Fruit fly (Drosophila melanogaster) whole organism, embryonic: ENCODE results near the gene CG10470.
A peak's percentile ranks its signal among the peaks of the same experiment; 100 is the strongest.

ENCODE experiments used
- Asciz ChIP-seq: fragments of 200-800 bp; sonication (Bioruptor generic); optimal IDR thresholded peaks from 2 replicates; lab custom pipeline; 2017; ENCODE audit warnings: missing biosample characterization, mild to moderate bottlenecking, missing genetic modification characterization, missing genetic modification reagents
- Atf-2 ChIP-seq: fragments of 200-800 bp; sonication (Bioruptor generic); optimal IDR thresholded peaks from 2 replicates; lab custom pipeline; 2016; ENCODE audit warnings: missing biosample characterization, missing genetic modification characterization
- CG10431 ChIP-seq: fragments of 200-800 bp; sonication (Bioruptor generic); optimal IDR thresholded peaks from 3 replicates; lab custom pipeline; 2018; ENCODE audit warnings: missing biosample characterization, mild to moderate bottlenecking, missing genetic modification characterization
- CG10543 ChIP-seq: fragments of 200-800 bp; sonication (Bioruptor generic); optimal IDR thresholded peaks from 3 replicates; lab custom pipeline; 2017; ENCODE audit warnings: missing biosample characterization, mild to moderate bottlenecking, missing genetic modification characterization, moderate library complexity
- CG12071 ChIP-seq: fragments of 200-800 bp; sonication (Bioruptor generic); optimal IDR thresholded peaks from 3 replicates; lab custom pipeline; 2018; ENCODE audit warnings: missing biosample characterization, mild to moderate bottlenecking, missing genetic modification characterization
- CG12769 ChIP-seq: fragments of 200-800 bp; sonication (Bioruptor generic); optimal IDR thresholded peaks from 2 replicates; lab custom pipeline; 2019; ENCODE audit warnings: missing biosample characterization, mild to moderate bottlenecking, missing genetic modification characterization, moderate library complexity
- CG12942 ChIP-seq: fragments of 200-800 bp; sonication (Bioruptor generic); optimal IDR thresholded peaks from 3 replicates; lab custom pipeline; 2016; ENCODE audit warnings: missing biosample characterization, missing genetic modification characterization
- CG34422 ChIP-seq: fragments of 200-800 bp; sonication (Bioruptor generic); IDR thresholded peaks from 3 replicates; pipeline ENCODE4 v1.3.6; 2022; ENCODE audit warnings: missing biosample characterization, missing genetic modification characterization
- CG4282 ChIP-seq: fragments of 200-800 bp; sonication (Bioruptor generic); optimal IDR thresholded peaks from 2 replicates; lab custom pipeline; 2016; ENCODE audit warnings: missing biosample characterization, missing genetic modification characterization
- CG7556 ChIP-seq: fragments of 200-800 bp; sonication (Bioruptor generic); optimal IDR thresholded peaks from 2 replicates; lab custom pipeline; 2017; ENCODE audit warnings: missing biosample characterization, mild to moderate bottlenecking, missing genetic modification characterization
- CG7839 ChIP-seq: fragments of 200-800 bp; sonication (Bioruptor generic); optimal IDR thresholded peaks from 3 replicates; lab custom pipeline; 2018; ENCODE audit warnings: missing biosample characterization, mild to moderate bottlenecking, missing genetic modification characterization, moderate library complexity
- CG8478 ChIP-seq: fragments of >200 bp; optimal IDR thresholded peaks from 2 replicates; lab custom pipeline; 2018
- Dbx ChIP-seq: fragments of 200-800 bp; sonication (Bioruptor generic); IDR thresholded peaks from 3 replicates; pipeline ENCODE4 v1.3.6; 2022; ENCODE audit warnings: missing biosample characterization, missing genetic modification characterization
- Dek ChIP-seq: fragments of 200-800 bp; sonication (Bioruptor generic); optimal IDR thresholded peaks from 3 replicates; lab custom pipeline; 2019; ENCODE audit warnings: missing biosample characterization, mild to moderate bottlenecking, missing genetic modification characterization, moderate library complexity
- Dll ChIP-seq: fragments of 200-800 bp; sonication (Bioruptor generic); IDR thresholded peaks from 4 replicates; pipeline ENCODE4 v1.3.6; 2022; ENCODE audit warnings: missing biosample characterization, missing genetic modification characterization; ENCODE audit not compliant: partially characterized antibody
- Ets65A ChIP-seq: fragments of 200-800 bp; sonication (Bioruptor generic); peaks from one replicate; lab custom pipeline; 2016; ENCODE audit warnings: missing biosample characterization, missing genetic modification characterization
- Ets97D ChIP-seq: fragments of 200-800 bp; sonication (Bioruptor generic); optimal IDR thresholded peaks from 3 replicates; lab custom pipeline; 2016; ENCODE audit warnings: missing biosample characterization, missing genetic modification characterization
- Fer2 ChIP-seq: fragments of 200-800 bp; sonication (Bioruptor generic); optimal IDR thresholded peaks from 2 replicates; lab custom pipeline; 2018; ENCODE audit warnings: missing biosample characterization, mild to moderate bottlenecking, missing genetic modification characterization, moderate library complexity
- Fer3 ChIP-seq: fragments of 200-800 bp; sonication (Bioruptor generic); optimal IDR thresholded peaks from 2 replicates; lab custom pipeline; 2018; ENCODE audit warnings: missing biosample characterization, mild to moderate bottlenecking, missing genetic modification characterization, moderate library complexity
- HHEX ChIP-seq: fragments of 200-800 bp; sonication (Bioruptor generic); optimal IDR thresholded peaks from 3 replicates; lab custom pipeline; 2017; ENCODE audit warnings: missing biosample characterization, mild to moderate bottlenecking, missing genetic modification characterization, missing genetic modification reagents
- Hey ChIP-seq: fragments of 200-800 bp; sonication (Bioruptor generic); optimal IDR thresholded peaks from 3 replicates; lab custom pipeline; 2018; ENCODE audit warnings: missing biosample characterization, mild to moderate bottlenecking, missing genetic modification characterization
- Hr3 ChIP-seq: fragments of 200-800 bp; sonication (Bioruptor generic); optimal IDR thresholded peaks from 3 replicates; lab custom pipeline; 2016; ENCODE audit warnings: missing biosample characterization, missing genetic modification characterization
- Hsf ChIP-seq: fragments of 200-800 bp; sonication (Bioruptor generic); optimal IDR thresholded peaks from 3 replicates; lab custom pipeline; 2016; ENCODE audit warnings: missing biosample characterization, missing genetic modification characterization
- Jarid2 ChIP-seq: fragments of 200-800 bp; sonication (Bioruptor generic); optimal IDR thresholded peaks from 3 replicates; lab custom pipeline; 2017; ENCODE audit warnings: mild to moderate bottlenecking, missing biosample characterization, missing genetic modification reagents, missing genetic modification characterization
- Med ChIP-seq: fragments of 200-800 bp; sonication (Bioruptor generic); peaks from one replicate; lab custom pipeline; 2016; ENCODE audit warnings: missing biosample characterization, missing genetic modification characterization, mild to moderate bottlenecking, inconsistent platforms, moderate library complexity
- Nf-YA ChIP-seq: fragments of 200-800 bp; sonication (Bioruptor generic); IDR thresholded peaks from 2 replicates; pipeline ENCODE4 v1.3.6; 2022; ENCODE audit warnings: missing biosample characterization, missing genetic modification characterization
- Optix ChIP-seq: fragments of 200-800 bp; sonication (Bioruptor generic); IDR thresholded peaks from 3 replicates; pipeline ENCODE4 v1.3.6; 2022; ENCODE audit warnings: missing biosample characterization, missing genetic modification characterization
- Side ChIP-seq: fragments of 200-800 bp; sonication (Bioruptor generic); optimal IDR thresholded peaks from 2 replicates; lab custom pipeline; 2016; ENCODE audit warnings: missing biosample characterization, missing genetic modification characterization
- Sin3A ChIP-seq: fragments of >200 bp; optimal IDR thresholded peaks from 2 replicates; lab custom pipeline; 2018
- Taf1 ChIP-seq: fragments of 200-800 bp; sonication (Bioruptor generic); IDR thresholded peaks from 2 replicates; pipeline ENCODE4 v1.3.6; 2022; ENCODE audit warnings: missing biosample characterization, missing genetic modification characterization
- Xrp1 ChIP-seq: fragments of 200-800 bp; sonication (Bioruptor generic); IDR thresholded peaks from 2 replicates; pipeline ENCODE4 v1.3.6; 2022; ENCODE audit warnings: missing biosample characterization, missing genetic modification characterization
- abd-A ChIP-seq: fragments of 200-800 bp; sonication (Bioruptor generic); optimal IDR thresholded peaks from 3 replicates; lab custom pipeline; 2019; ENCODE audit warnings: missing biosample characterization, mild to moderate bottlenecking, missing genetic modification characterization, moderate library complexity
- crol ChIP-seq: fragments of 200-800 bp; sonication (Bioruptor generic); IDR thresholded peaks from 2 replicates; pipeline ENCODE4 v1.3.6; 2022; ENCODE audit warnings: missing biosample characterization, missing genetic modification characterization
- ewg ChIP-seq: fragments of 200-800 bp; sonication (Bioruptor generic); optimal IDR thresholded peaks from 3 replicates; lab custom pipeline; 2017; ENCODE audit warnings: mild to moderate bottlenecking, missing biosample characterization, missing genetic modification reagents, missing genetic modification characterization
- fru ChIP-seq: fragments of >200 bp; optimal IDR thresholded peaks from 2 replicates; lab custom pipeline; 2017
- fu2 ChIP-seq: fragments of 200-800 bp; sonication (Bioruptor generic); optimal IDR thresholded peaks from 2 replicates; lab custom pipeline; 2016; ENCODE audit warnings: missing biosample characterization, missing genetic modification characterization
- gfzf ChIP-seq: fragments of 200-800 bp; sonication (Bioruptor generic); optimal IDR thresholded peaks from 2 replicates; lab custom pipeline; 2016; ENCODE audit warnings: missing biosample characterization, mild to moderate bottlenecking, missing genetic modification characterization, moderate library complexity
- gro ChIP-seq: fragments of 200-800 bp; sonication (Bioruptor generic); optimal IDR thresholded peaks from 2 replicates; lab custom pipeline; 2016; ENCODE audit warnings: missing biosample characterization, missing genetic modification characterization
- ind ChIP-seq: fragments of 200-800 bp; sonication (Bioruptor generic); optimal IDR thresholded peaks from 3 replicates; lab custom pipeline; 2016; ENCODE audit warnings: missing biosample characterization, missing genetic modification characterization
- lmd ChIP-seq: fragments of 200-800 bp; sonication (Bioruptor generic); IDR thresholded peaks from 2 replicates; pipeline ENCODE4 v1.3.6; 2022; ENCODE audit warnings: missing biosample characterization, missing genetic modification characterization
- mirr ChIP-seq: fragments of 200-800 bp; sonication (Bioruptor generic); optimal IDR thresholded peaks from 3 replicates; lab custom pipeline; 2018; ENCODE audit warnings: missing biosample characterization, mild to moderate bottlenecking, missing genetic modification characterization
- nerfin-1 ChIP-seq: fragments of 200-800 bp; sonication (Bioruptor generic); optimal IDR thresholded peaks from 3 replicates; lab custom pipeline; 2019; ENCODE audit warnings: missing biosample characterization, mild to moderate bottlenecking, missing genetic modification characterization, moderate library complexity
- pfk ChIP-seq: fragments of 200-800 bp; sonication (Bioruptor generic); optimal IDR thresholded peaks from 2 replicates; lab custom pipeline; 2018; ENCODE audit warnings: missing biosample characterization, mild to moderate bottlenecking, missing genetic modification characterization, moderate library complexity
- run ChIP-seq: fragments of 200-800 bp; sonication (Bioruptor generic); optimal IDR thresholded peaks from 3 replicates; lab custom pipeline; 2018; ENCODE audit warnings: missing biosample characterization, mild to moderate bottlenecking, missing genetic modification characterization
- sd ChIP-seq: fragments of 200-800 bp; sonication (Bioruptor generic); optimal IDR thresholded peaks from 3 replicates; lab custom pipeline; 2018; ENCODE audit warnings: missing biosample characterization, mild to moderate bottlenecking, missing genetic modification characterization, moderate library complexity
- seq ChIP-seq: fragments of 200-800 bp; sonication (Bioruptor generic); IDR thresholded peaks from 2 replicates; pipeline ENCODE4 v1.3.6; 2022; ENCODE audit warnings: missing biosample characterization, missing genetic modification characterization
- tap ChIP-seq: fragments of 200-800 bp; optimal IDR thresholded peaks from 3 replicates; lab custom pipeline; 2019; ENCODE audit warnings: missing biosample characterization, mild to moderate bottlenecking, missing genetic modification characterization, moderate library complexity
- twi ChIP-seq: fragments of 200-800 bp; optimal IDR thresholded peaks from 2 replicates; lab custom pipeline; 2019; ENCODE audit warnings: missing biosample characterization, mild to moderate bottlenecking, missing genetic modification characterization, moderate library complexity
- usp ChIP-seq: fragments of >200 bp; optimal IDR thresholded peaks from 2 replicates; lab custom pipeline; 2017; ENCODE audit warnings: missing biosample characterization, missing genetic modification characterization

Gene CG10470

DNA sequence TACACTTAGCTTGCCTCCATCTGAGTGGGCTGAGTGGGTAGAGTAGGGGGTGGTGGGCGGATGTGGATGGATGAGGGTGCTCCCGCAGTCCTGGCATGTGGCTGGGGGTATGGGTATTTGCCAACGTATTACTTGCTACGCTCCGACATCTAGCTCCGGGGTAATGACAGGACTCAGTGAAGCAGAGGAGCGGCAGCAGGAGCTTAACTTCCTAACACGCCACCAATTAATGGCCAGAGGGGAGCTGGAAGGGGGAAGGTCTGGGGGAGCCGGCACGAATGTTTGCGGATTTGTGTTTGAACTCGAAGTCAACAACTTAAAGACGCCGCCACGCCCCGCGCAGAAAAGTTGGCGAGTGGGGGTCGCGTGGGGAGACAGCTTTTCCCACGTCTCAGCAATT, 30.6 kb upstream of the CG10470 start (continued):
- peak; percentile 7 for TF ChIP-seq Med (GFP tag; lab: Kevin White, UChicago)
- no peak for TF ChIP-seq run (tag; lab: Kevin White, UChicago)
- peak; percentile 69 for TF ChIP-seq Ets65A (GFP tag; lab: Kevin White, UChicago)
- no peak for TF ChIP-seq Side (GFP tag; lab: Kevin White, UChicago)
- TF ChIP-seq Optix (GFP tag; lab: Robert Waterston, UW): no peak
- TF ChIP-seq crol (GFP tag; lab: Robert Waterston, UW): peak; percentile 70
- TF ChIP-seq Nf-YA (GFP tag; lab: Robert Waterston, UW): no peak
- TF ChIP-seq Dll (GFP tag; lab: Robert Waterston, UW): no peak
- no peak for TF ChIP-seq HHEX (GFP tag; lab: Kevin White, UChicago)
- TF ChIP-seq Fer2 (tag; lab: Kevin White, UChicago): no peak
- TF ChIP-seq Atf-2: no peak
- no peak for TF ChIP-seq Dbx (GFP tag; lab: Robert Waterston, UW)
- TF ChIP-seq Dek (tag; lab: Kevin White, UChicago): no peak
- no peak for TF ChIP-seq Ets97D
- no peak for TF ChIP-seq fu2 (GFP tag; lab: Kevin White, UChicago)
- TF ChIP-seq pfk (GFP tag; lab: Kevin White, UChicago): no peak
- no peak for TF ChIP-seq Fer3
- no peak for TF ChIP-seq CG4282 (GFP tag; lab: Kevin White, UChicago)
- TF ChIP-seq Xrp1: no peak
- no peak for TF ChIP-seq CG34422 (GFP tag; lab: Robert Waterston, UW)
- TF ChIP-seq CG12942 (GFP tag; lab: Kevin White, UChicago): no peak
- no peak for TF ChIP-seq ewg (GFP tag; lab: Kevin White, UChicago)
- no peak for TF ChIP-seq ind (GFP tag; lab: Kevin White, UChicago)
- TF ChIP-seq mirr: peak; percentile 73
- TF ChIP-seq CG7839 (tag; lab: Kevin White, UChicago): no peak
- TF ChIP-seq CG8478 (lab: Kevin White, UChicago): no peak
- no peak for TF ChIP-seq CG10431 (GFP tag; lab: Kevin White, UChicago)
- TF ChIP-seq CG10543 (GFP tag; lab: Kevin White, UChicago): peak; percentile 74
- TF ChIP-seq Sin3A (lab: Kevin White, UChicago): no peak
- TF ChIP-seq CG12769 (tag; lab: Kevin White, UChicago): no peak
- no peak for TF ChIP-seq twi (tag; lab: Kevin White, UChicago)
- TF ChIP-seq gfzf (GFP tag; lab: Kevin White, UChicago): no peak
- no peak for TF ChIP-seq fru (lab: Kevin White, UChicago)
- no peak for TF ChIP-seq Jarid2
- no peak for TF ChIP-seq Taf1 (GFP tag; lab: Robert Waterston, UW)
- TF ChIP-seq lmd (GFP tag; lab: Robert Waterston, UW): no peak
- peak; percentile 22 for TF ChIP-seq CG12071 (GFP tag; lab: Kevin White, UChicago)
- peak; percentile 4 for TF ChIP-seq sd (tag; lab: Kevin White, UChicago)
- no peak for TF ChIP-seq Hsf (GFP tag; lab: Kevin White, UChicago)
- no peak for TF ChIP-seq tap (tag; lab: Kevin White, UChicago)
- no peak for TF ChIP-seq usp (GFP tag; lab: Kevin White, UChicago)
- TF ChIP-seq CG7556 (GFP tag; lab: Kevin White, UChicago): no peak
- peak; percentile 92 for TF ChIP-seq Hey (tag; lab: Kevin White, UChicago)
- TF ChIP-seq Asciz (GFP tag; lab: Kevin White, UChicago): no peak
- peak; percentile 19 for TF ChIP-seq nerfin-1 (tag; lab: Kevin White, UChicago)
- TF ChIP-seq seq: no peak
- TF ChIP-seq abd-A (tag; lab: Kevin White, UChicago): peak; percentile 92
- TF ChIP-seq Hr3 (GFP tag; lab: Kevin White, UChicago): no peak
- TF ChIP-seq gro (GFP tag; lab: Kevin White, UChicago): no peak
